Fruit fly (Drosophila melanogaster) S2 (cell line): Measurements from ENCODE around the gene CG42488.

Source experiments
- CG8478 ChIP-seq: fragments of >200 bp; optimal IDR thresholded peaks from 2 replicates; lab custom pipeline; 2018
- CTCF ChIP-seq, 2 experiments: fragments of >200 bp; optimal IDR thresholded peaks; 2 replicates each; lab custom pipeline; 2018

The CG42488 gene

DNA sequence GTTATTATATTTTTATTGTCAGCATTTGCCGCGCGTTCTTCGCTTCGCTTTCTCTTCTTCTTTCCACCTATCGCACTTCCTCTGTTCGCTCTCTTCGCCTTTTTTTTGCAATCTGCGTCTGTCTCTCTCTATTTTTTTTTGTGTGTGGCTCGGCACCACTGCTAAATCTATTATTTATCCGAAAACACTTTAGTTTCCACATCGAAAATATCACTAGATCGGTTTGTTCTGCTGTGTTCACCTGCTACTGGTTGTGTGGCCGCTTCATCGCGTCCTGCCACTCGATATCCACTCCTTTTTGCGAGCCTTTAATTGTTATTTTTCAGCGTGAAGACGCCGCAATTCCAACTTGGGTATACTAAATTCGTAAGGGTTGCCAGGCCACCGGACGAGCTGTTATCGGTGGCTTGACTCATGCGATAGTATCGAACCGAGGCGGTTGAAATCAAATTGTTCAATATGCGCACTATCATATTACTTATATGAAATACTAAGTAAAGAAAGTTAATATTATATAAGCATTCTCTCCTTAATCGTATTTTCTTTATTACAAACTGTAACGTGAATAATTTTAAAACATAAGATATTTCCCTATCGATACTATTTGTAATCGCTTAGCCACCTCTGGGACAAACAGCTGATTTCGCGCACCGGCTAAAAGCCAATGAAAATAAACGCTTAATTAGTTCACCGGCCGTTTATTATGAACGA is at the start of gene CG42488, which contains the start of the genes XNP and CG5116:
CG42488 (plus strand) TSS at position 636 of the 711 bp plus-strand sequence.
XNP (minus strand) TSS at position 372 of the 711 bp plus-strand sequence.
CG5116 (plus strand) TSS at position 636 of the 711 bp plus-strand sequence.
- TF ChIP-seq CG8478: no peak
- TF ChIP-seq CTCF (optimal IDR thresholded peaks at IDR 0.05; lab: Kevin White, UChicago): no peak

DNA sequence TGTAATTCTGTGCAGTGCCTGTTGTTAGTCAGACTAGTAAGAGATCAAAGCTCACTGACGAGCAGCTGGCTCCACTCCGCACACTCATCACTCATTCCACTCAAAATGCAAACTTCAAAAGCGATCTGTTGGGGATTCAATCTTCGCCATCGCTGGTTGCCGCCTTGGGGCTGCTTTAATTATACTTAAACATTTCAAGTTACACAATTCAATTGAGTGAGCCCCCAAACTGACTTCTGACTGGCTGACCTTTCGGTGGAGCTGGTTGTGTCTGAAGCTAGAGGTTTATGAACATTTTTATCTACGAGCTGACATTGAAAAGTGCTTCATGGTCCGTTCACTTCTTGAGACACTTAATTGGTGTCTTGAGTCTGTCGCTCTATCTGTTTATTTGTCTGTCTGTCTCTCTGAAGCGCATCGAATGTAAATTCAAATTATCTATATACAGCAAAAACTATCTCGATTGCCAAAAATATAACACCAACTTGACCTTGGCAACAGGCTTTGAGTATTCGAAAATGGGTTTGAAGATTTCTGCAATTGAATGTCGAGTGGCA is 45.6 kb upstream of the CG42488 start:
- TF ChIP-seq CG8478: no peak
- no peak for TF ChIP-seq CTCF (optimal IDR thresholded peaks at IDR 0.05; lab: Kevin White, UChicago)

DNA sequence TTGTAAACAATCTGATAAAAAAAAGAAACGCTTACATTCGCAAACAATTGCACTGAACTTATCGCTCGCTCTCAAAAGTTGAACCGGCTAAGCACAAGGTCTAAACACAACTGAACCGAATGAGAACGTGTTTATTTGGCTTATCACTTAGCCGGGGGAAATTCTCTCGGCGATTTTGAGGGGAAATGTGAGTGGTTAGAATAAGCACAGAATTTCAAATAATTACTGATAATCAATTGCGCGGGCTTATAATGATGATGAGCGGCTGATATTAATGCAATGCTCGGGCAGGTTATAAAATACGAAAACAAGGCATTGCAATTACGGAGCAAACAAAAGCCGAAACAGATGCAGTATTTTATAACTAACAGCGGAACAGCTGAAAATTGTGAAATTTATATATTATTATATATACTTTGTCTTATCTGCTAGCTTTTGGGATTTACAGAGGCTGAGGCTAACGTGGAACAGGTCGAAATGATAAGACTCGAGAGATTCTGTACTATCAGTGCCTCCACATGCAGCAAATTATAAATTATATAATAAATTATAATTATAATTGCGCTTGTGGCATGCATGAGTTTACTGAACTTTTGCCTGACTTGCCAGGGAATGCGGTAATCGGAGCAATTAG is 44.4 kb upstream of the CG42488 start:
- TF ChIP-seq CG8478 (no peak), CTCF (optimal IDR thresholded peaks at IDR 0.05; lab: Kevin White, UChicago) (no peak)

DNA sequence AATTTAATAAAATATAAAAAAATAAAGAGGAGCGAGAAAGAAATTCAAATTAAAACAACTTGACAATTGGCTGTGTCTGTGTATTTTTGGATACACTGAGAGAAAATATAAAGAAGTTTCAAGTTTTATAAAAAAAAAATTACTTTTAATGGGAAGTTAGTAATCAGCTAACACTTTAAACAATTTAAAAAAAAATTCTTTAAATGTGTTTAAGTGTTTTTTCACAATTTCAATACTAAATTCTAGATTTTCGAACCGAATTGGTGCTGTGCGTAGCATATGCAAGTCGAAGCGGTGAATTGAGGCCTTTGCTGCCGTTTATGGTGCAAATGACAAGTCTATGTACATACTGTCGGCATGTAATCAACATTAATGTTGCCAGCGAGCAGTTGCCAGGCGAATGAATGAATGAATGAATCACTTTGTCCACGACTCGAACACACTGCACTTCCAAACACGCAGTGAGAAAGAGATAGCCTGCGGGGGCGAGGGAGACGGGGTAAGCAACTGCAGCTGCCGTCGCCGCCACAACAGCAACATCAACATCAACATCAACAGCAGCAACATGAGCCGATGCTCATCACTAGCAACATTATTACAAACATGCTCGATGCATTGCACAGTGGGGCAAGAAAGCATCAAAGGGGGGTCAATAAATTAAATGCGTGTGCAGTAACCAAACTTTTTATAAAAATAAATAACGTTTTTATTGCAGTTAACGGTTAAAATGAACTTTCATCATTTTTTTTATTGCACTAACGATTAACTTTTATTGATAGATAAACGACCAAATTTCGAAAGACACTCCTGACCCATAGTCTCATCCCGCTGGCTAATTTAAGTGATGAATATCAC is 37.1 kb upstream of the CG42488 start:
- TF ChIP-seq CG8478: no peak
- no peak for TF ChIP-seq CTCF (optimal IDR thresholded peaks at IDR 0.05; lab: Kevin White, UChicago)

DNA sequence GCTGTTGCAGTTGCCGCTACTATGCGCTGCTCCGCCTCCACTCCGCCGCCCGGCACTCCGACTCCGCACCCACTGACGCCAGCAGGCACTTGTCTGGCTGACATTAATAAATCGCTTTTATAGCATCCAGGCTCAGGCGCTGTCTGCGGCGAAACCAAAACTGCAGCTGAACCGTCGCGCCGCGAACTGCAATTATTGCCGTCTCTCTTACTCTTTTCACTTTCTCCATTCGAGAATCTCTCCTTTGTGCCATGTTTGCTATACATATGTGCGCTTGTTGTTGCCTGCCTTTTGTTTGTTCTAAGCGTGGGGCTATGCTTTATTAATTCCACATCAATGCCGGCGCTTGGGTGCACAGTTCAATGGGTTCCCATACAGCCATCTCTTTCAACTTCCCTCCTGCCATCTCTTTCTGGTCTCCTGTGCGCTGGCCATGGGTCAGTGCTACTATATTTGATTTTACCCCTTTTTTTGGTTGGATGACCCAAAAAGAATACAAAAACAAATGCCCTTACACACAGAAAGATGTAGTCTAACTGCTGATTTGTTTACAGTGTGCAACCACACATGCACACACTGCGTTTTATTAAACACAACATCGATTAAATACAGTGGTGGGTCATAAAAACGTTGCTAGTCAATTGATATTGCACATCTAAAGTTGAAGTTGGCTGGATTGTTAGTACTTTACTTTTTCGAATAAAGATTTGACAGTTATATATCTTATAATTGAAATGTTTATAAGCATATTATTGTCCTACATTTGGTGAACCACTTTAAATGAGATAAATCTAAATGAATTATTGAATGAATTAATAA is 36.2 kb upstream of the CG42488 start:
- TF ChIP-seq CTCF (optimal IDR thresholded peaks at IDR 0.05; lab: Kevin White, UChicago) (no peak), CG8478 (no peak)

DNA sequence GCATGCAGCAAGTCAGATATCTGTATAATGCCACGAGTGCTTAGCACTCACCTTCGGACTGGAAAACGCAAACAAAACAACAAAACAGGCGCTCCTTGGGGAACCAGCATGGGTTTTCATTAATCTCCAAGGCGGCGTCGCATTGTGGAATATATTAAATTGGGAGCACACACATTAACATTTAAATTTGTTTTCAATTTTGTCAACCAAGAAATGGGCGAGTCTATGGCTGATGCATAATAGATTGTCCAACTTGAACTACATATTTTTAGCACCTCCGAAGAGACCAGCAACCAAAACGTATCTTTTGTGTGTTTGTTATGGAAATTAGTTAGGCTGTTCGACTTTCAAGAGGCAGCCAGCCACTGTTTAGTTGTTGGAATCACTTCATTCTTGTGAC is 35.4 kb upstream of the CG42488 start:
- TF ChIP-seq CG8478 (no peak), CTCF (optimal IDR thresholded peaks at IDR 0.05; lab: Kevin White, UChicago) (no peak)

DNA sequence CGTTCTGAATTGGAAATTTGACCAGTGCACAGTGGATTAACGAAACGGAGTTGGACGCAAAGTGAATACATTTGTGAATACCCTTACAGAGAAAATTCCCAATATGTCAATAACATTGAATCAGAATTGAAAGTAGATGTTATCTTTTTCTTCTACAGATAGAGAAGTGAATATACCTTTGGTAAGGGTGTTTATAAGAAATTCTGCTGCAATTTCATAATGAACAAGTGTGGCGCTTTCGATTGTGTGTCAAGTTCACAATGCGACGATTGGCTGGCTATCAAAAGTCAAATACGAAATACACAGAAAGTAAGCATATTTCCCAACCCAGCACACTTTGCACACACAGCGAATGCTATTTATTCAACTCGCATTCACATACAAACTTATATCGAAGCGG is 34.6 kb upstream of the CG42488 start:
- no peak for TF ChIP-seq CTCF (optimal IDR thresholded peaks at IDR 0.05; lab: Kevin White, UChicago)
- TF ChIP-seq CG8478: no peak

DNA sequence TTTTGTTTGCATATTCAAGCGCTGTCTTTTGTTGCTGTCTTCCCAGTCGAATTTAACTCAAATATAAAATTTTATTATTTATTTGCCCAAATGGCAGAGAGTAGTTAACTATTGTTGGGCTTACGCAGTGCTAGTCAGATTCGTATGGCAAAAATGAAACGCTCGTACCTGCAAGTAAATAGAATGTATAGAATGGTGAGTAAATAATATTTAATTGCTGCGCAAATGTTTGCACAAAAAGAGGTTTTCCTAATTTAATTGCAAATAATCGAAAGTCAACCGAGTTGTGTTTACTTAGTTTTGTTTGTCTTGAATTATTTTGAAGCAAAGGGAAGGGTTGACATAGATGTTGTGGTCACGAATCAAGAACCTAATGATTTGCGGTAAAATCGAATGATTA is 34.2 kb upstream of the CG42488 start:
- TF ChIP-seq CG8478: no peak
- no peak for TF ChIP-seq CTCF (optimal IDR thresholded peaks at IDR 0.05; lab: Kevin White, UChicago)

DNA sequence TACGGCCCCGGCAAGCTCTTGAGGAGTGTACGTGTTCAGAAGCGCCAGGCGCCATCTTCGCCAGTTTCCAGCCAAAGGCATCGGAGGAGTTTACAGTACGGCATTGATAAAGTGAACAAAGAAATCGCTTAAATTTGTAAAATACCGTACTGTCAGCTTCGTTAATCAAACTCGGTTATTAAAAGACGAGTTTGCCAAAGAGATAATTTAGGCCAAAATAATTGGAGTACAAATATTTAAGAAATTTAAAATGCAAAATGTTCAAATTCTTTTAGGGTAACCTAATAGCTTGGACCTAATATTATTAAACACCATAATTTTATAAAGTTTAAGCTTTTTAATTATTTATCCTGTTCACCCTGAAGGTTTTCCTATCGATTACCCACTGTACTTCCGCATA is 31.1 kb upstream of the CG42488 start:
- TF ChIP-seq CTCF (optimal IDR thresholded peaks at IDR 0.05; lab: Kevin White, UChicago) (no peak), CG8478 (no peak)

DNA sequence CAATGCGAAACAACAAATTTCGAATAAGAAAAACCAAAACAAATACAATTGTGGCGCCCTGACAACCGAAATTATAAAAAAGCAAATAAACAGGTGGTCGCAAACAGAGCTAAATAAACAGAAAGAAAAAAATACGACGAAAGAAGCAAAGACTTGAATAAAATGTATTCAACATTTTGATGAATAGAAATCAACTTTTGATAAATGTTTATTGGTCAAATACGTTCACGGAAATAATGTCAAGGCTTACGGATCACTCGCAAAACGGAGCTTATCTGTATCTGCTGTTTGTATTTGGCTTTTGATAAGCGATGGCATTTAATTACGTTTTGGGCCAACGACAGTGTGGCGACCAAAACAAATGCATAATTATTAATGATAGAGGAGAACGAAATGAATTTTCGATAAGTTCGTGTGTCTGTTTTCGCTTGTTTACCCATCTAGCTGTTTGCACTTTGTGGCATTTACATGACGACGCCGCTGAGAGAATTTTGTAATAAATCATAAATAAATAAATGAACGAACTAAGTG is 29.7 kb upstream of the CG42488 start:
- TF ChIP-seq CTCF (optimal IDR thresholded peaks at IDR 0.05; lab: Kevin White, UChicago) (no peak), CG8478 (no peak)

DNA sequence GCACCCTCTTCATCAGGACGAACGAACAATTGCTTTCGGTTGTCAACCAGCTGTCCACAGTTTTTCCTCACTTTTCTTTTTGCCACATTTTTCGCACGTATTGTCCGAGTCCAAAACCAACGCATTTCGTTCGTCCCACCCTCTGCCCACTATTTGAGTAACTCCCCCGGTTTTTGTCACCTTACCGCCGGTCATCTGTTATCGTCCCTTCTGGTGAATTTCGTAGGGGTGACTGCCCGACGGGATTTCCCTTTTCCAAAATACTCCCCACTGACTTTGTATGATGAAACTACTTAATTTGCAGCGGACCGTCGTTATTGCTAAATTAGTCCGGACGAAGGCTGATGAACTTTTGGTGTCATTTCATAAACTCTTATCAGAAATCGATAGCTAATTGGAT is 25.8 kb upstream of the CG42488 start:
- TF ChIP-seq CG8478: no peak

DNA sequence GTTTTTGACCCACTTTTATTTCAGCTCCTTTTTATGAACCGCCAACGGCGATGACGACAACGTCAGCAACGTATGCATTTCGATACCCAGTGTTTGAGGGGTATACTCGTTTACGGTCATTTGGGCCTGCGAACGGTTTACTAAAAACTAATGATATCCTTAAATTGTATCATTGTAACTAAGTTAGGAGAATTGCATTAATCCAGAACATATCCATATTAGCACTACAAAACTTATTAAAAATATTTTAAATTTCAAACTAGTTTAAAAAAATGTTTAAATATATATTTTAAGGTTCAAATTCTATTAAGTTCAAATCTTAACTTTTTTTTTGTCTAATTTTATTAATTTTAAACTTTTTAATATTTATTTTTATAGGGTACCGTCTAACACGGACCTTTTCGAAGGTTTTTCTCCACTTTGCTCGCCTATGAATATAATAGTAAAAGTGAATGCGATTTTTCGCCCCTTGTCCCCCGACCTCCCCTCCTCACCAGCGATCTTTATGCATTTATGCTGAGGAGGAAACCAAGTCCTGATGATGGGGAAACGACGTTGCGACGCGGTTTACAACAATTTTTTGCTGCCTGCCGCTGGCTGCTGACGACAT is 23.6 kb upstream of the CG42488 start:
- TF ChIP-seq CG8478 (no peak), CTCF (optimal IDR thresholded peaks at IDR 0.05; lab: Kevin White, UChicago) (no peak)

DNA sequence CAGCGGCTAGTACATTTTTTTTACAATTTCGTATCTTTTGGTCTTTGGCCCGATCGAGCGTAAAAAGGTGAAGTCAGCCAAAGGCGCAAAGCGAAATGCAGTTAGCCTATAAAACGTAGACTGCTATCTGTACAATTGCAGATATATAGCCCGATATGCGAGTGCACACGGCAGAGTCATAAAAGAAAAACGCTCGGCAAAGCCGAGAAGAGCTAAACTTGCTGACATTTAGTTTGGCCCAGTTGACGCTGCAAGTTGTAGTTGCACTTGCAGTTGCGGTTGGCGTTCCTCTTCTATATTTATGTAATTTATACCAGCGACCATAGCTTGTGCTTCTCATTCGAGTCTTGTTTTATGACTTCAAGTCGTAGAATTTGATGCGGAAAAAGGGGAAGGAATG is 22.2 kb upstream of the CG42488 start:
- TF ChIP-seq CG8478 (no peak), CTCF (optimal IDR thresholded peaks at IDR 0.05; lab: Kevin White, UChicago) (no peak)

DNA sequence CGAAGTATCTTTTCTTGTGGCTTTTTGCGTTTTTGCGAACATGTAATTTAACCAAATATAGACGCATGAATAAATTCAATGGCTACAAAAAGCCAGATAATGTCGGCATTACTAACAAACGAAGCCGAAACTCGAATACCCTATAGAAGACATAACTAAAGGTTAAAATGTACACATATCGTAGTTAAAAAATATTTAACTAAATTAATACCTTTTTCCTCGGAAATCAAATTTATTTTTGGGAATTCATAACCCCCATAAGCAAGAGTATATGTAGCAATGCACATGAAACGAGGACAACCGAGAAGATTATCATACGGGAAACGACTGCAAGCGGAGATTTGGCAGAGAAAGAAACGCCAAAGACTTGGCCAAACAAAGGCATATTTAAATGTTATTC is 21.2 kb upstream of the CG42488 start:
- no peak for TF ChIP-seq CTCF (optimal IDR thresholded peaks at IDR 0.05; lab: Kevin White, UChicago)
- TF ChIP-seq CG8478: no peak
